Worm (Caenorhabditis elegans) whole organism, mixed stage, embryonic: ENCODE data around the gene cht-4.

Experiments
- ces-1 ChIP-seq: fragments of 150-350 bp; optimal IDR thresholded peaks from 2 replicates; lab custom pipeline; 2014; ENCODE audit warnings: missing biosample characterization, missing genetic modification reagents, missing genetic modification characterization
- drap-1 ChIP-seq: fragments of 200-800 bp; sonication (Bioruptor generic); optimal IDR thresholded peaks from 3 replicates; lab custom pipeline; 2018; ENCODE audit warnings: mild to moderate bottlenecking, missing genetic modification characterization, missing compliant biosample characterization
- elt-1 ChIP-seq: sonication (generic microtip); optimal IDR thresholded peaks from 2 replicates; lab custom pipeline; 2017; ENCODE audit warnings: missing genetic modification characterization, mild to moderate bottlenecking, missing compliant biosample characterization, antibody characterized with exemption, moderate library complexity, borderline replicate concordance; ENCODE audit not compliant: insufficient read depth
- elt-3 ChIP-seq: fragments of 150-350 bp; optimal IDR thresholded peaks from 2 replicates; lab custom pipeline; 2014; ENCODE audit warnings: missing biosample characterization, missing genetic modification characterization
- lin-13 ChIP-seq: fragments of 150-350 bp; optimal IDR thresholded peaks from 2 replicates; lab custom pipeline; 2014; ENCODE audit warnings: missing biosample characterization, missing genetic modification characterization
- nhr-12 ChIP-seq: fragments of 150-350 bp; optimal IDR thresholded peaks from 2 replicates; lab custom pipeline; 2014; ENCODE audit warnings: missing biosample characterization, missing genetic modification characterization
- nhr-28 ChIP-seq: fragments of 150-350 bp; optimal IDR thresholded peaks from 2 replicates; lab custom pipeline; 2014; ENCODE audit warnings: missing biosample characterization, missing genetic modification characterization
- nhr-76 ChIP-seq: sonication (generic microtip); optimal IDR thresholded peaks from 2 replicates; lab custom pipeline; 2017; ENCODE audit warnings: missing biosample characterization, missing genetic modification characterization
- snpc-4 ChIP-seq: fragments of 150-350 bp; optimal IDR thresholded peaks from 2 replicates; lab custom pipeline; 2014; ENCODE audit warnings: missing biosample characterization, missing genetic modification characterization
- sptf-1 ChIP-seq: sonication (generic microtip); optimal IDR thresholded peaks from 2 replicates; lab custom pipeline; 2017; ENCODE audit warnings: mild to moderate bottlenecking, missing genetic modification characterization, moderate library complexity, missing compliant biosample characterization
- unc-39 ChIP-seq: fragments of 150-350 bp; optimal IDR thresholded peaks from 2 replicates; lab custom pipeline; 2014; ENCODE audit warnings: missing biosample characterization, missing genetic modification characterization
- unc-62 ChIP-seq: fragments of 150-350 bp; optimal IDR thresholded peaks from 2 replicates; lab custom pipeline; 2014; ENCODE audit warnings: missing biosample characterization, missing genetic modification reagents, missing genetic modification characterization

DNA sequence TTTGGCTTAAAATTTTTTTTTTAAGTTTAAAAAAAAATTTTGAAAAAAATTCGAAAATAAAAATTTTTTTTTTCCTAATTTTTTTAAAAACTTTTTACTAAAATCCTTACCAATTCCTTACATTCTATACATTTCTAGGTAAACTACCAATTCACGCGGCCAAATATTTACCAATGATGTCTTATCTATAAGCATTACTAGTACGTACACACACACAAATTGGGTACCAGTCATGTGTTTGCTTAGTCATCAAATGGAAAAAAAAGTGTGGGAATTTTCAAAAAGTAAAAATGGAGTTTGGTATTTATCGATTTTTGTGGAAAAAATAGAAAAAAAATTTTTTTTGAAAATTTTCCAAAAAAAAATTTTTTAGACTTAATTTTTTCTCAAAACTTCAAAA lies 19.3 kb upstream of the cht-4 start, which contains the start of gene Y22D7AR.6:
- TF ChIP-seq nhr-28 (tag; lab: Kevin White, UChicago) (no peak), unc-62 (GFP tag; lab: Kevin White, UChicago) (no peak), ces-1 (no peak), unc-39 (no peak), nhr-76 (tag; lab: Kevin White, UChicago) (no peak), lin-13 (tag; lab: Kevin White, UChicago) (no peak), drap-1 (GFP tag; lab: Kevin White, UChicago) (no peak), elt-3 (tag; lab: Kevin White, UChicago) (no peak), elt-1 (tag; lab: Kevin White, UChicago) (no peak), sptf-1 (tag; lab: Kevin White, UChicago) (no peak), snpc-4 (no peak), nhr-12 (tag; lab: Kevin White, UChicago) (no peak)
